Worm (Caenorhabditis elegans) whole organism, L2 larva: Measurements from ENCODE around the gene idpp-5.

ENCODE experiments used
- ama-1 ChIP-seq: fragments of 150-350 bp; optimal IDR thresholded peaks from 2 replicates; lab custom pipeline; 2018; ENCODE audit warnings: inconsistent platforms
- ceh-82 ChIP-seq: fragments of 150-350 bp; optimal IDR thresholded peaks from 2 replicates; lab custom pipeline; 2014; ENCODE audit warnings: missing biosample characterization, missing genetic modification characterization
- lin-13 ChIP-seq: fragments of 150-350 bp; optimal IDR thresholded peaks from 2 replicates; lab custom pipeline; 2014; ENCODE audit warnings: missing biosample characterization, missing genetic modification reagents, missing genetic modification characterization
- lin-39 ChIP-seq: fragments of 150-350 bp; optimal IDR thresholded peaks from 2 replicates; lab custom pipeline; 2014; ENCODE audit warnings: missing biosample characterization, missing genetic modification reagents, missing genetic modification characterization
- mdl-1 ChIP-seq, 2 experiments: fragments of 150-350 bp in 1 of 2; sonication (generic microtip) in 1 of 2; optimal IDR thresholded peaks; 2 replicates each; lab custom pipeline; 2017; ENCODE audit warnings: missing biosample characterization in 2 of 2, missing genetic modification characterization in 2 of 2
- nhr-11 ChIP-seq: fragments of 150-350 bp; optimal IDR thresholded peaks from 2 replicates; lab custom pipeline; 2014; ENCODE audit warnings: missing biosample characterization, missing genetic modification characterization
- skn-1 ChIP-seq: sonication (generic microtip); optimal IDR thresholded peaks from 2 replicates; lab custom pipeline; 2017; ENCODE audit warnings: missing biosample characterization, missing genetic modification characterization
- sma-9 ChIP-seq, 2 experiments: fragments of 150-350 bp in 1 of 2; sonication (generic microtip) in 1 of 2; optimal IDR thresholded peaks; 2 replicates each; lab custom pipeline; 2014 to 2016; ENCODE audit warnings: missing genetic modification characterization in 2 of 2, mild to moderate bottlenecking in 1 of 2, missing biosample characterization in 1 of 2, missing compliant biosample characterization in 1 of 2, missing genetic modification reagents in 1 of 2, moderate library complexity in 1 of 2
- snpc-4 ChIP-seq: fragments of 150-350 bp; optimal IDR thresholded peaks from 2 replicates; lab custom pipeline; 2014; ENCODE audit warnings: missing biosample characterization, missing genetic modification characterization
- unc-62 ChIP-seq: fragments of 150-350 bp; optimal IDR thresholded peaks from 2 replicates; lab custom pipeline; 2014; ENCODE audit warnings: missing biosample characterization, missing genetic modification reagents, missing genetic modification characterization
- ztf-11 ChIP-seq: sonication (generic microtip); optimal IDR thresholded peaks from 2 replicates; lab custom pipeline; 2017; ENCODE audit warnings: missing biosample characterization, missing genetic modification characterization

ce11 chrX:3743190-3743589 lies 49.4 kb downstream of the idpp-5 start:
- TF ChIP-seq ama-1 (lab: Kevin White, UChicago) (no peak), unc-62 (GFP tag; lab: Kevin White, UChicago) (no peak), skn-1 (tag; lab: Kevin White, UChicago) (no peak), nhr-11 (tag; lab: Kevin White, UChicago) (no peak), sma-9 (GFP tag; optimal IDR thresholded peaks at IDR 0.05; lab: Kevin White, UChicago) (no peak), sma-9 (tag; optimal IDR thresholded peaks at IDR 0.05; lab: Kevin White, UChicago) (no peak), snpc-4 (tag; lab: Kevin White, UChicago) (no peak), ztf-11 (no peak), lin-13 (no peak), mdl-1 (tag; optimal IDR thresholded peaks at IDR 0.05; lab: Kevin White, UChicago) (no peak), ceh-82 (tag; lab: Kevin White, UChicago) (no peak), lin-39 (tag; lab: Kevin White, UChicago) (no peak)
